Worm (Caenorhabditis elegans) whole organism, young adult: ENCODE results near the gene sto-6.

ENCODE experiments used
- F10E7.11 ChIP-seq: sonication (generic microtip); optimal IDR thresholded peaks from 2 replicates; lab custom pipeline; 2017; ENCODE audit warnings: mild to moderate bottlenecking, missing genetic modification characterization, moderate library complexity, missing compliant biosample characterization
- F23B12.7 ChIP-seq: sonication (generic microtip); optimal IDR thresholded peaks from 2 replicates; lab custom pipeline; 2017; ENCODE audit warnings: missing genetic modification characterization, mild to moderate bottlenecking, missing compliant biosample characterization, antibody characterized with exemption, moderate library complexity; ENCODE audit not compliant: insufficient read depth
- F57C9.4 ChIP-seq: sonication (generic microtip); optimal IDR thresholded peaks from 2 replicates; lab custom pipeline; 2017; ENCODE audit warnings: mild to moderate bottlenecking, missing genetic modification characterization, missing compliant biosample characterization
- K11D2.4 ChIP-seq: fragments of 200-800 bp; sonication (Bioruptor generic); IDR thresholded peaks from 2 replicates; pipeline ENCODE4 v1.3.6; 2022; ENCODE audit warnings: missing genetic modification reagents, missing genetic modification characterization, missing compliant biosample characterization
- K12H6.12 ChIP-seq: fragments of 200-800 bp; sonication (Bioruptor generic); optimal IDR thresholded peaks from 2 replicates; lab custom pipeline; 2018; ENCODE audit warnings: mild to moderate bottlenecking, missing genetic modification characterization, missing compliant biosample characterization
- Y53F4B.3 ChIP-seq: fragments of 200-800 bp; sonication (Bioruptor generic); IDR thresholded peaks from 2 replicates; pipeline ENCODE4 v1.3.6; 2022; ENCODE audit warnings: missing genetic modification reagents, missing genetic modification characterization, missing compliant biosample characterization
- Y67H2A.10 ChIP-seq: fragments of 200-800 bp; sonication (Bioruptor generic); conservative IDR thresholded peaks from 2 replicates; pipeline ENCODE4 v1.3.6; 2022; ENCODE audit warnings: missing genetic modification reagents, missing genetic modification characterization, missing compliant biosample characterization
- Y95B8A.8 ChIP-seq: fragments of 200-800 bp; sonication (Bioruptor generic); IDR thresholded peaks from 2 replicates; pipeline ENCODE4 v1.3.6; 2022; ENCODE audit warnings: missing genetic modification reagents, missing genetic modification characterization, missing compliant biosample characterization
- ZK185.1 ChIP-seq: sonication (generic microtip); optimal IDR thresholded peaks from 2 replicates; lab custom pipeline; 2016; ENCODE audit warnings: mild to moderate bottlenecking, missing genetic modification characterization, missing compliant biosample characterization; ENCODE audit not compliant: poor library complexity, severe bottlenecking
- ama-1 ChIP-seq, 3 experiments: fragments of 150-350 bp in 1 of 3; sonication (generic microtip) in 2 of 3; optimal IDR thresholded peaks; 2 replicates each; lab custom pipeline; 2014 to 2018; ENCODE audit warnings: missing biosample characterization in 2 of 3, missing genetic modification characterization in 2 of 3, missing genetic modification reagents in 2 of 3
- attf-3 ChIP-seq: fragments of 200-800 bp; sonication (Bioruptor generic); conservative IDR thresholded peaks from 2 replicates; pipeline ENCODE4 v1.3.6; 2022; ENCODE audit warnings: missing genetic modification reagents, missing genetic modification characterization, missing compliant biosample characterization
- bed-1 ChIP-seq: fragments of 200-800 bp; sonication (Bioruptor generic); IDR thresholded peaks from 2 replicates; pipeline ENCODE4 v1.3.6; 2022; ENCODE audit warnings: missing genetic modification reagents, missing genetic modification characterization, missing compliant biosample characterization
- ceh-27 ChIP-seq: fragments of 200-800 bp; sonication (Bioruptor generic); optimal IDR thresholded peaks from 2 replicates; lab custom pipeline; 2018; ENCODE audit warnings: mild to moderate bottlenecking, missing genetic modification characterization, moderate library complexity, missing compliant biosample characterization
- ceh-40 ChIP-seq: fragments of 200-800 bp; sonication (Bioruptor generic); IDR thresholded peaks from 2 replicates; pipeline ENCODE4 v1.3.6; 2022; ENCODE audit warnings: missing genetic modification characterization, missing compliant biosample characterization
- ceh-58 ChIP-seq: fragments of 200-800 bp; sonication (Bioruptor generic); IDR thresholded peaks from 2 replicates; pipeline ENCODE4 v1.3.6; 2022; ENCODE audit warnings: missing genetic modification characterization, missing compliant biosample characterization
- ceh-79 ChIP-seq: sonication (generic microtip); optimal IDR thresholded peaks from 2 replicates; lab custom pipeline; 2017; ENCODE audit warnings: mild to moderate bottlenecking, missing genetic modification characterization, missing compliant biosample characterization
- dox-1 ChIP-seq: fragments of 200-800 bp; sonication (Bioruptor generic); IDR thresholded peaks from 2 replicates; pipeline ENCODE4 v1.3.6; 2022; ENCODE audit warnings: missing genetic modification reagents, missing genetic modification characterization, missing compliant biosample characterization
- efl-1 ChIP-seq: fragments of 150-350 bp; optimal IDR thresholded peaks from 2 replicates; lab custom pipeline; 2014; ENCODE audit warnings: missing biosample characterization, missing genetic modification reagents, missing genetic modification characterization
- egl-18 ChIP-seq: fragments of 200-800 bp; sonication (Bioruptor generic); IDR thresholded peaks from 2 replicates; pipeline ENCODE4 v1.3.6; 2022; ENCODE audit warnings: missing genetic modification reagents, missing genetic modification characterization, missing compliant biosample characterization
- ekl-4 ChIP-seq: fragments of 200-800 bp; sonication (Bioruptor generic); IDR thresholded peaks from 2 replicates; pipeline ENCODE4 v1.3.6; 2022; ENCODE audit warnings: missing genetic modification reagents, missing genetic modification characterization, missing compliant biosample characterization
- ets-4 ChIP-seq: fragments of 200-800 bp; sonication (Bioruptor generic); optimal IDR thresholded peaks from 2 replicates; lab custom pipeline; 2018; ENCODE audit warnings: mild to moderate bottlenecking, missing genetic modification characterization, missing compliant biosample characterization
- fkh-3 ChIP-seq: sonication (generic microtip); optimal IDR thresholded peaks from 2 replicates; lab custom pipeline; 2016; ENCODE audit warnings: mild to moderate bottlenecking, missing genetic modification characterization, missing compliant biosample characterization
- gei-17 ChIP-seq: fragments of 200-800 bp; sonication (Bioruptor generic); optimal IDR thresholded peaks from 2 replicates; lab custom pipeline; 2018; ENCODE audit warnings: mild to moderate bottlenecking, missing genetic modification characterization, missing compliant biosample characterization
- hlh-12 ChIP-seq: sonication (generic microtip); optimal IDR thresholded peaks from 2 replicates; lab custom pipeline; 2016; ENCODE audit warnings: missing genetic modification characterization, missing compliant biosample characterization
- hlh-26 ChIP-seq: fragments of 200-800 bp; sonication (Bioruptor generic); conservative IDR thresholded peaks from 2 replicates; pipeline ENCODE4 v1.3.6; 2022; ENCODE audit warnings: missing genetic modification reagents, missing genetic modification characterization, missing compliant biosample characterization
- hmg-1.2 ChIP-seq: fragments of 200-800 bp; sonication (Bioruptor generic); IDR thresholded peaks from 2 replicates; pipeline ENCODE4 v1.3.6; 2022; ENCODE audit warnings: missing genetic modification reagents, missing genetic modification characterization, missing compliant biosample characterization
- hrde-1 ChIP-seq: sonication (generic microtip); optimal IDR thresholded peaks from 2 replicates; lab custom pipeline; 2016; ENCODE audit warnings: missing genetic modification characterization, mild to moderate bottlenecking, missing compliant biosample characterization, moderate library complexity, missing genotype, missing genetic modification reagents, borderline replicate concordance
- hsf-1 ChIP-seq: fragments of 200-800 bp; sonication (Bioruptor generic); IDR thresholded peaks from 2 replicates; pipeline ENCODE4 v1.3.6; 2022; ENCODE audit warnings: missing genetic modification reagents, missing genetic modification characterization, missing compliant biosample characterization
- let-607 ChIP-seq, 2 experiments: fragments of 200-800 bp in 1 of 2; sonication (Bioruptor generic) in 1 of 2; sonication (generic microtip) in 1 of 2; optimal IDR thresholded peaks; 2 replicates each; lab custom pipeline; 2016 to 2018; ENCODE audit warnings: mild to moderate bottlenecking in 2 of 2, missing compliant biosample characterization in 2 of 2, missing genetic modification characterization in 2 of 2, moderate library complexity in 2 of 2, missing genotype in 1 of 2
- madf-8 ChIP-seq: fragments of 200-800 bp; sonication (Bioruptor generic); conservative IDR thresholded peaks from 2 replicates; pipeline ENCODE4 v1.3.6; 2022; ENCODE audit warnings: missing genetic modification reagents, missing genetic modification characterization, missing compliant biosample characterization
- mes-4 ChIP-seq: sonication (generic microtip); optimal IDR thresholded peaks from 2 replicates; lab custom pipeline; 2016; ENCODE audit warnings: missing genotype, missing genetic modification characterization, missing compliant biosample characterization
- nhr-120 ChIP-seq: fragments of 200-800 bp; sonication (Bioruptor generic); IDR thresholded peaks from 2 replicates; pipeline ENCODE4 v1.3.6; 2022; ENCODE audit warnings: missing genetic modification characterization, missing compliant biosample characterization
- nhr-179 ChIP-seq: sonication (generic microtip); optimal IDR thresholded peaks from 2 replicates; lab custom pipeline; 2016; ENCODE audit warnings: mild to moderate bottlenecking, missing genetic modification characterization, missing compliant biosample characterization
- nhr-90 ChIP-seq: sonication (generic microtip); optimal IDR thresholded peaks from 2 replicates; lab custom pipeline; 2016; ENCODE audit warnings: missing genotype, mild to moderate bottlenecking, missing genetic modification characterization, missing compliant biosample characterization
- rcor-1 ChIP-seq: fragments of 200-800 bp; sonication (Bioruptor generic); IDR thresholded peaks from 2 replicates; pipeline ENCODE4 v1.3.6; 2022; ENCODE audit warnings: missing genetic modification reagents, missing genetic modification characterization, missing compliant biosample characterization
- sea-2 ChIP-seq: fragments of 200-800 bp; sonication (Bioruptor generic); IDR thresholded peaks from 2 replicates; pipeline ENCODE4 v1.3.6; 2022; ENCODE audit warnings: missing genetic modification characterization, missing compliant biosample characterization
- snpc-1.1 ChIP-seq: sonication (generic microtip); optimal IDR thresholded peaks from 2 replicates; lab custom pipeline; 2017; ENCODE audit warnings: missing genetic modification characterization, mild to moderate bottlenecking, missing compliant biosample characterization, antibody characterized with exemption, moderate library complexity, missing genotype, missing genetic modification reagents; ENCODE audit not compliant: insufficient read depth
- snpc-1.3 ChIP-seq: sonication (generic microtip); optimal IDR thresholded peaks from 2 replicates; lab custom pipeline; 2017; ENCODE audit warnings: missing genetic modification characterization, mild to moderate bottlenecking, missing compliant biosample characterization, antibody characterized with exemption, moderate library complexity, missing genotype, missing genetic modification reagents; ENCODE audit not compliant: insufficient read depth
- snpc-3.4 ChIP-seq: sonication (generic microtip); optimal IDR thresholded peaks from 2 replicates; lab custom pipeline; 2017; ENCODE audit warnings: missing genetic modification characterization, mild to moderate bottlenecking, missing compliant biosample characterization, antibody characterized with exemption, moderate library complexity, missing genotype, missing genetic modification reagents
- tbp1 ChIP-seq: fragments of 200-800 bp; sonication (Bioruptor generic); optimal IDR thresholded peaks from 2 replicates; lab custom pipeline; 2018; ENCODE audit warnings: mild to moderate bottlenecking, missing genetic modification characterization, missing compliant biosample characterization
- tbx-9 ChIP-seq: sonication (generic microtip); optimal IDR thresholded peaks from 2 replicates; lab custom pipeline; 2016; ENCODE audit warnings: borderline replicate concordance, missing genetic modification characterization, inconsistent platforms, missing compliant biosample characterization
- unc-130 ChIP-seq: sonication (generic microtip); optimal IDR thresholded peaks from 2 replicates; lab custom pipeline; 2016; ENCODE audit warnings: missing genetic modification reagents, missing genetic modification characterization, missing compliant biosample characterization
- unc-62 ChIP-seq: fragments of 150-350 bp; optimal IDR thresholded peaks from 2 replicates; lab custom pipeline; 2014; ENCODE audit warnings: missing biosample characterization, missing genetic modification reagents, missing genetic modification characterization
- ztf-28 ChIP-seq: fragments of 200-800 bp; sonication (Bioruptor generic); IDR thresholded peaks from 2 replicates; pipeline ENCODE4 v1.3.6; 2022; ENCODE audit warnings: missing genetic modification reagents, missing genetic modification characterization, missing compliant biosample characterization
- ztf-3 ChIP-seq: fragments of 200-800 bp; sonication (Bioruptor generic); optimal IDR thresholded peaks from 2 replicates; lab custom pipeline; 2018; ENCODE audit warnings: mild to moderate bottlenecking, missing genetic modification characterization, missing compliant biosample characterization

The sto-6 gene

DNA sequence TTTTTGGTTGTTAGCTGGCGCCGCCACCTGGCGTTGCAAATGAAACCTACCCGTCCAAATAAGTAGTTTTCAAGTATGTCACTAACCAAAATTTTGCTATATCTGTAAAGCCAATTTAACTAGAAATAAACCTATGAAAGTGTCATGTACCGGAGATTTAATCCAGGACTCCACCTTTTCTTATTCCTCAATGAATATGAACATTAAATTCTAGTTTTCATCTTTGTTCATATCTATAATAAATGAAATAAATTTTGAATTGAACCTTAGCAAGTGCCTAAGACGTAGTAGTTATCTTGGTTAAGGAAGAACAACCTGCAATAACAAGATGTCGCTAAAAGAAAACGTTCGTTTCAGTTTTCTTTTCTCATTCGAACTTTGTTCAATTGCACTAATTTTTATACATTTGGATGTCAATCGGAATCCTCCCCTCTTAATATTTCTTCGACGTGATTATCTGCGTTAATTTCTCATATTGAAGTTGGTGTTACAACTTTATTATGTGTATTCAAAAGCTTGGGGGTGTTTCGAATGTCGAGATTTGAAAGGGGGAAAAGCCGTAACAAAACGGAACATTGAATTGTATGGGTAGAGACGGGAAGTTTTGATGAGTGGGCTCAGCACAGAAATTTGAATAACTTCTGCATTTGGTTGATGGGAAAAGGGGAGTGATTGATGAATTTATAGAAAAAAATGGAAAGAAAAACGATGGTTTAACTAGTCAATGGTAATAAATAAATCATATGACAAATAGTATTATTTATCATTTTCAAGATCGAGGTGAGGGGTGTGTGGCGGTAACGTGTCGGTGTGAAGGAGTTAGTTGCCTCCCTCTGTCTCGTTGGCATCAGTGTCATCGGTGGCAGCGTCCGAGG, 28.7 kb upstream of the sto-6 start (continued):
- TF ChIP-seq ekl-4 (no peak; the same call in 1 of the 2 replicates), K11D2.4 (GFP tag; lab: Robert Waterston, UW) (peak; percentile 44; the same call in 1 of the 2 replicates), K12H6.12 (tag; lab: Kevin White, UChicago) (peak; percentile 1), F10E7.11 (peak; percentile 31), hsf-1 (GFP tag; lab: Robert Waterston, UW) (peak; percentile 15; the same call in 1 of the 2 replicates), tbx-9 (no peak), sea-2 (GFP tag; lab: Robert Waterston, UW) (no peak), F23B12.7 (tag; lab: Kevin White, UChicago) (no peak), unc-130 (no peak), mes-4 (no peak), ets-4 (GFP tag; lab: Kevin White, UChicago) (no peak), nhr-90 (tag; lab: Kevin White, UChicago) (peak; percentile 27), egl-18 (GFP tag; lab: Robert Waterston, UW) (no peak), hmg-1.2 (peak; percentile 15; the same call in 1 of the 2 replicates), nhr-120 (GFP tag; lab: Robert Waterston, UW) (no peak), unc-62 (GFP tag; lab: Kevin White, UChicago) (no peak), ZK185.1 (tag; lab: Kevin White, UChicago) (peak; percentile 64), tbp1 (peak; percentile 51), hlh-26 (GFP tag; lab: Robert Waterston, UW) (no peak), Y67H2A.10 (GFP tag; lab: Robert Waterston, UW) (no peak), dox-1 (GFP tag; lab: Robert Waterston, UW) (no peak), ceh-27 (GFP tag; lab: Kevin White, UChicago) (no peak), madf-8 (GFP tag; lab: Robert Waterston, UW) (no peak), let-607 (tag; optimal IDR thresholded peaks at IDR 0.05; lab: Kevin White, UChicago) (peak in 1 of 2 experiments; percentile 45), ceh-40 (no peak), snpc-1.3 (tag; lab: Kevin White, UChicago) (no peak), Y95B8A.8 (peak; percentile 60; the same call in 1 of the 2 replicates), snpc-1.1 (no peak), ztf-3 (peak; percentile 64), fkh-3 (tag; lab: Kevin White, UChicago) (peak; percentile 67), ztf-28 (GFP tag; lab: Robert Waterston, UW) (no peak), Y53F4B.3 (GFP tag; lab: Robert Waterston, UW) (no peak), ceh-58 (GFP tag; lab: Robert Waterston, UW) (no peak), ceh-79 (tag; lab: Kevin White, UChicago) (peak; percentile 44), ama-1 (optimal IDR thresholded peaks at IDR 0.05; lab: Kevin White, UChicago) (peak; percentile 76), ama-1 (GFP tag; optimal IDR thresholded peaks at IDR 0.05; lab: Kevin White, UChicago) (peak in 1 of 2 experiments; percentile 36), efl-1 (GFP tag; lab: Kevin White, UChicago) (no peak), F57C9.4 (no peak), bed-1 (GFP tag; lab: Robert Waterston, UW) (no peak), snpc-3.4 (tag; lab: Kevin White, UChicago) (no peak), nhr-179 (no peak), rcor-1 (GFP tag; lab: Robert Waterston, UW) (peak; percentile 11; the same call in 1 of the 2 replicates), hlh-12 (no peak), attf-3 (no peak), hrde-1 (no peak), gei-17 (peak; percentile 74)
